Fruit fly (Drosophila melanogaster) whole organism, embryonic: ENCODE data around the gene CG3632.

ENCODE experiments used
- ATbp ChIP-seq: fragments of 200-800 bp; sonication (Bioruptor generic); optimal IDR thresholded peaks from 2 replicates; lab custom pipeline; 2017; ENCODE audit warnings: missing biosample characterization, mild to moderate bottlenecking, missing genetic modification characterization, missing genetic modification reagents
- Ada2b ChIP-seq: fragments of 200-800 bp; sonication (Bioruptor generic); IDR thresholded peaks from 2 replicates; pipeline ENCODE4 v1.3.6; 2022; ENCODE audit warnings: missing biosample characterization, missing genetic modification characterization
- Atf-2 ChIP-seq: fragments of 200-800 bp; sonication (Bioruptor generic); optimal IDR thresholded peaks from 2 replicates; lab custom pipeline; 2016; ENCODE audit warnings: missing biosample characterization, missing genetic modification characterization
- CG10462 ChIP-seq: fragments of 200-800 bp; sonication (Bioruptor generic); optimal IDR thresholded peaks from 2 replicates; lab custom pipeline; 2016; ENCODE audit warnings: missing biosample characterization, missing genetic modification characterization
- CG11456 ChIP-seq: fragments of 200-800 bp; sonication (Bioruptor generic); IDR thresholded peaks from 3 replicates; pipeline ENCODE4 v1.3.6; 2022; ENCODE audit warnings: missing biosample characterization, missing genetic modification characterization
- CG11695 ChIP-seq: fragments of 200-800 bp; sonication (Bioruptor generic); IDR thresholded peaks from 3 replicates; pipeline ENCODE4 v1.3.6; 2022; ENCODE audit warnings: missing biosample characterization, missing genetic modification characterization
- CG15514 ChIP-seq: fragments of 200-800 bp; sonication (Bioruptor generic); optimal IDR thresholded peaks from 3 replicates; lab custom pipeline; 2017; ENCODE audit warnings: missing biosample characterization, missing genetic modification characterization, mild to moderate bottlenecking, moderate library complexity, missing genetic modification reagents
- CG1603 ChIP-seq: fragments of 200-800 bp; sonication (Bioruptor generic); optimal IDR thresholded peaks from 2 replicates; lab custom pipeline; 2019; ENCODE audit warnings: missing biosample characterization, mild to moderate bottlenecking, missing genetic modification characterization, moderate library complexity
- CG16813 ChIP-seq: fragments of 200-800 bp; sonication (Bioruptor generic); IDR thresholded peaks from 3 replicates; pipeline ENCODE4 v1.3.6; 2022; ENCODE audit warnings: missing biosample characterization, missing genetic modification characterization; ENCODE audit not compliant: partially characterized antibody
- CG17328 ChIP-seq: fragments of 200-800 bp; sonication (Bioruptor generic); IDR thresholded peaks from 2 replicates; pipeline ENCODE4 v1.3.6; 2022; ENCODE audit warnings: missing biosample characterization, missing genetic modification characterization
- CG17612 ChIP-seq: fragments of 200-800 bp; sonication (Bioruptor generic); IDR thresholded peaks from 2 replicates; pipeline ENCODE4 v1.3.6; 2022; ENCODE audit warnings: missing biosample characterization, missing genetic modification characterization
- CG18262 ChIP-seq: fragments of 200-800 bp; optimal IDR thresholded peaks from 3 replicates; lab custom pipeline; 2019; ENCODE audit warnings: missing biosample characterization, mild to moderate bottlenecking, missing genetic modification characterization, moderate library complexity
- CG18476 ChIP-seq: fragments of 200-800 bp; sonication (Bioruptor generic); optimal IDR thresholded peaks from 2 replicates; lab custom pipeline; 2016; ENCODE audit warnings: missing biosample characterization, mild to moderate bottlenecking, missing genetic modification characterization
- CG2116 ChIP-seq: fragments of 200-800 bp; sonication (Bioruptor generic); optimal IDR thresholded peaks from 3 replicates; lab custom pipeline; 2018; ENCODE audit warnings: missing biosample characterization, mild to moderate bottlenecking, missing genetic modification characterization
- CG3065 ChIP-seq: fragments of 200-800 bp; sonication (Bioruptor generic); optimal IDR thresholded peaks from 2 replicates; lab custom pipeline; 2016; ENCODE audit warnings: missing biosample characterization, missing genetic modification characterization
- CG32767 ChIP-seq: fragments of 200-800 bp; sonication (Bioruptor generic); IDR thresholded peaks from 2 replicates; pipeline ENCODE4 v1.3.6; 2022; ENCODE audit warnings: missing biosample characterization, missing genetic modification characterization
- CG32772 ChIP-seq: fragments of 200-800 bp; sonication (Bioruptor generic); IDR thresholded peaks from 2 replicates; pipeline ENCODE4 v1.3.6; 2022; ENCODE audit warnings: missing biosample characterization, missing genetic modification characterization
- CG34224 ChIP-seq: fragments of 200-800 bp; sonication (Bioruptor generic); IDR thresholded peaks from 3 replicates; pipeline ENCODE4 v1.3.6; 2022; ENCODE audit warnings: missing biosample characterization, missing genetic modification characterization; ENCODE audit not compliant: partially characterized antibody
- CG4328 ChIP-seq: fragments of 200-800 bp; sonication (Bioruptor generic); optimal IDR thresholded peaks from 3 replicates; lab custom pipeline; 2017; ENCODE audit warnings: missing biosample characterization, missing genetic modification reagents, missing genetic modification characterization
- CG4424 ChIP-seq: fragments of 200-800 bp; sonication (Bioruptor generic); optimal IDR thresholded peaks from 3 replicates; lab custom pipeline; 2016; ENCODE audit warnings: missing biosample characterization, missing genetic modification characterization
- CG5245 ChIP-seq: fragments of 200-800 bp; sonication (Bioruptor generic); optimal IDR thresholded peaks from 3 replicates; lab custom pipeline; 2016; ENCODE audit warnings: missing biosample characterization, missing genetic modification characterization
- CG7271 ChIP-seq: fragments of 200-800 bp; sonication (Bioruptor generic); optimal IDR thresholded peaks from 2 replicates; lab custom pipeline; 2018; ENCODE audit warnings: missing biosample characterization, mild to moderate bottlenecking, missing genetic modification characterization, moderate library complexity
- CG9609 ChIP-seq: fragments of 200-800 bp; sonication (Bioruptor generic); optimal IDR thresholded peaks from 3 replicates; lab custom pipeline; 2016; ENCODE audit warnings: missing biosample characterization, missing genetic modification characterization
- Chrac-16 ChIP-seq: fragments of 200-800 bp; sonication (Bioruptor generic); optimal IDR thresholded peaks from 3 replicates; lab custom pipeline; 2016; ENCODE audit warnings: missing biosample characterization, missing genetic modification characterization
- Dll ChIP-seq: fragments of 200-800 bp; sonication (Bioruptor generic); IDR thresholded peaks from 4 replicates; pipeline ENCODE4 v1.3.6; 2022; ENCODE audit warnings: missing biosample characterization, missing genetic modification characterization; ENCODE audit not compliant: partially characterized antibody
- Dp ChIP-seq: fragments of 200-800 bp; sonication (Bioruptor generic); optimal IDR thresholded peaks from 2 replicates; lab custom pipeline; 2018; ENCODE audit warnings: missing biosample characterization, mild to moderate bottlenecking, missing genetic modification characterization, moderate library complexity
- Ets97D ChIP-seq: fragments of 200-800 bp; sonication (Bioruptor generic); optimal IDR thresholded peaks from 3 replicates; lab custom pipeline; 2016; ENCODE audit warnings: missing biosample characterization, missing genetic modification characterization
- Fer1 ChIP-seq: fragments of 200-800 bp; sonication (Bioruptor generic); optimal IDR thresholded peaks from 2 replicates; lab custom pipeline; 2017; ENCODE audit warnings: missing biosample characterization, mild to moderate bottlenecking, missing genetic modification characterization
- Gsc ChIP-seq: fragments of 200-800 bp; sonication (Bioruptor generic); IDR thresholded peaks from 2 replicates; pipeline ENCODE4 v1.3.6; 2022; ENCODE audit warnings: missing biosample characterization, missing genetic modification characterization
- Mrtf ChIP-seq: fragments of 200-800 bp; sonication (Bioruptor generic); IDR thresholded peaks from 3 replicates; pipeline ENCODE4 v1.3.6; 2022; ENCODE audit warnings: missing biosample characterization, missing genetic modification characterization
- NFAT ChIP-seq: fragments of 200-800 bp; sonication (Bioruptor generic); IDR thresholded peaks from 2 replicates; pipeline ENCODE4 v1.3.6; 2022; ENCODE audit warnings: missing biosample characterization, missing genetic modification characterization
- Nf-YB ChIP-seq: fragments of 200-800 bp; sonication (Bioruptor generic); optimal IDR thresholded peaks from 3 replicates; lab custom pipeline; 2019; ENCODE audit warnings: missing biosample characterization, mild to moderate bottlenecking, missing genetic modification characterization, moderate library complexity
- Scr ChIP-seq: fragments of 200-800 bp; sonication (Bioruptor generic); IDR thresholded peaks from 2 replicates; pipeline ENCODE4 v1.3.6; 2022; ENCODE audit warnings: missing biosample characterization, missing genetic modification characterization; ENCODE audit not compliant: partially characterized antibody
- Sry-δ ChIP-seq: fragments of 200-800 bp; sonication (Bioruptor generic); optimal IDR thresholded peaks from 2 replicates; lab custom pipeline; 2016; ENCODE audit warnings: missing biosample characterization, missing genetic modification characterization
- Xbp1 ChIP-seq: fragments of 200-800 bp; sonication (Bioruptor generic); optimal IDR thresholded peaks from 3 replicates; lab custom pipeline; 2016; ENCODE audit warnings: missing biosample characterization, mild to moderate bottlenecking, missing genetic modification characterization
- amos ChIP-seq: fragments of 200-800 bp; sonication (Bioruptor generic); IDR thresholded peaks from 2 replicates; pipeline ENCODE4 v1.3.6; 2022; ENCODE audit warnings: missing biosample characterization, missing genetic modification characterization; ENCODE audit not compliant: partially characterized antibody
- ase ChIP-seq: fragments of 200-800 bp; sonication (Bioruptor generic); IDR thresholded peaks from 3 replicates; pipeline ENCODE4 v1.3.6; 2022; ENCODE audit warnings: missing biosample characterization, missing genetic modification characterization
- chif ChIP-seq, 2 experiments: fragments of 200-800 bp; sonication (Bioruptor generic); optimal IDR thresholded peaks; 3 replicates each; lab custom pipeline; 2016; ENCODE audit warnings: missing biosample characterization in 2 of 2, missing genetic modification characterization in 2 of 2
- ci ChIP-seq: fragments of 200-800 bp; sonication (Bioruptor generic); IDR thresholded peaks from 3 replicates; pipeline ENCODE4 v1.3.6; 2022; ENCODE audit warnings: missing biosample characterization, missing genetic modification characterization
- cwo ChIP-seq: fragments of 200-800 bp; sonication (Bioruptor generic); optimal IDR thresholded peaks from 3 replicates; lab custom pipeline; 2017; ENCODE audit warnings: missing biosample characterization, missing genetic modification characterization, mild to moderate bottlenecking, moderate library complexity, missing genetic modification reagents
- pfk ChIP-seq: fragments of 200-800 bp; sonication (Bioruptor generic); optimal IDR thresholded peaks from 2 replicates; lab custom pipeline; 2018; ENCODE audit warnings: missing biosample characterization, mild to moderate bottlenecking, missing genetic modification characterization, moderate library complexity
- pzg ChIP-seq: fragments of 200-800 bp; sonication (Bioruptor generic); optimal IDR thresholded peaks from 3 replicates; lab custom pipeline; 2018; ENCODE audit warnings: missing biosample characterization, mild to moderate bottlenecking, missing genetic modification characterization, moderate library complexity
- run ChIP-seq: fragments of 200-800 bp; sonication (Bioruptor generic); optimal IDR thresholded peaks from 3 replicates; lab custom pipeline; 2018; ENCODE audit warnings: missing biosample characterization, mild to moderate bottlenecking, missing genetic modification characterization
- sc ChIP-seq, 3 experiments: fragments of >200 bp in 2 of 3; fragments of 200-800 bp in 1 of 3; sonication (Bioruptor generic) in 1 of 3; optimal IDR thresholded peaks; 2 replicates in 2 of 3; 3 replicates in 1 of 3; lab custom pipeline; 2017; ENCODE audit warnings: mild to moderate bottlenecking in 1 of 3, missing biosample characterization in 1 of 3, missing genetic modification characterization in 1 of 3, missing genetic modification reagents in 1 of 3
- sisA ChIP-seq: fragments of 200-800 bp; sonication (Bioruptor generic); IDR thresholded peaks from 2 replicates; pipeline ENCODE4 v1.3.6; 2022; ENCODE audit warnings: missing biosample characterization, missing genetic modification characterization
- unc-4 ChIP-seq: fragments of 200-800 bp; sonication (Bioruptor generic); IDR thresholded peaks from 2 replicates; pipeline ENCODE4 v1.3.6; 2022; ENCODE audit warnings: missing biosample characterization, missing genetic modification characterization; ENCODE audit not compliant: partially characterized antibody
- zfh1 ChIP-seq: fragments of 200-800 bp; sonication (Bioruptor generic); IDR thresholded peaks from 3 replicates; pipeline ENCODE4 v1.3.6; 2022; ENCODE audit warnings: missing biosample characterization, missing genetic modification characterization

The CG3632 gene

dm6 chrX:16320197-16320921, 23.9 kb downstream of the CG3632 start, which contains the start of gene Cyp1 (continued):
- peak; percentile 70; the same call in 2 of the 3 replicates for TF ChIP-seq zfh1 (GFP tag; lab: Robert Waterston, UW)
- no peak; the same call in 1 of the 2 replicates for TF ChIP-seq CG32767 (GFP tag; lab: Robert Waterston, UW)
- TF ChIP-seq pzg (GFP tag; lab: Kevin White, UChicago): peak; percentile 80
- TF ChIP-seq NFAT (GFP tag; lab: Robert Waterston, UW): peak; percentile 73; the same call in 1 of the 2 replicates
- no peak for TF ChIP-seq CG11695 (GFP tag; lab: Robert Waterston, UW)
- peak; percentile 19 for TF ChIP-seq CG7271 (tag; lab: Kevin White, UChicago)
- no peak for TF ChIP-seq Atf-2 (GFP tag; lab: Kevin White, UChicago)
- peak; percentile 90 for TF ChIP-seq amos (GFP tag; lab: Robert Waterston, UW)
- TF ChIP-seq Nf-YB (GFP tag; lab: Kevin White, UChicago): no peak

DNA sequence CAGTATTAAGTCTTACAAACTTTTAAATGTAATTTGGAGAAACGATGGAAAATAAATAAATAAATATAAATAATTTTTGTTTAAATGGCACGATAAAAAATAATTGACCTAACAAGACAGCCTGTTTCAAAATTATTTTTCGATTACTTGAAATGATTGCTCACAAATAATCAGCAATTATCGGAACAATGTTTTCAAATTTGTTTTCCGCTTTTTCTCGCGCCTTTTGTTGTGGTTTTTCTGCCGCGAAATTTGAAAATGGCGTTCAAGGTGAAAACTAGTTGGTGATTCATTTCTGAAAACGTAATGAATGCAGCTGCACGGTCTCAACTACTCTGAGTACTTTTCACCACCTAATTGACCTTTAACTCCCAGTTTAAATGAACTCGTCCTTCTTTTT, 24.6 kb downstream of the CG3632 start:
- TF ChIP-seq CG18262: no peak
- TF ChIP-seq CG11456 (GFP tag; lab: Robert Waterston, UW): no peak
- TF ChIP-seq Dll: 0 out of 4 replicates have a peak, but pooled peaks have one; percentile 16
- peak; percentile 11 for TF ChIP-seq run (tag; lab: Kevin White, UChicago)
- TF ChIP-seq Sry-δ (GFP tag; lab: Kevin White, UChicago): peak; percentile 1
- TF ChIP-seq ase: no peak
- peak; percentile 51 for TF ChIP-seq Ets97D (GFP tag; lab: Kevin White, UChicago)
- peak; percentile 93 for TF ChIP-seq CG15514
- no peak for TF ChIP-seq cwo (GFP tag; lab: Kevin White, UChicago)
- no peak for TF ChIP-seq CG4328 (GFP tag; lab: Kevin White, UChicago)
- no peak for TF ChIP-seq CG17328 (GFP tag; lab: Robert Waterston, UW)
- TF ChIP-seq sisA (GFP tag; lab: Robert Waterston, UW): no peak
- no peak for TF ChIP-seq CG10462 (GFP tag; lab: Kevin White, UChicago)
- peak; percentile 25 for TF ChIP-seq Scr (GFP tag; lab: Robert Waterston, UW)
- TF ChIP-seq Chrac-16: no peak
- TF ChIP-seq chif (GFP tag; optimal IDR thresholded peaks at IDR 0.05; lab: Kevin White, UChicago): no peak
- TF ChIP-seq Gsc: no peak
- TF ChIP-seq CG4424 (GFP tag; lab: Kevin White, UChicago): no peak
- TF ChIP-seq CG34224 (GFP tag; lab: Robert Waterston, UW): peak; percentile 27; the same call in 1 of the 3 replicates
- no peak for TF ChIP-seq CG3065
- TF ChIP-seq ci (GFP tag; lab: Robert Waterston, UW): no peak
- no peak for TF ChIP-seq sc (optimal IDR thresholded peaks at IDR 0.05; lab: Kevin White, UChicago)
- no peak for TF ChIP-seq sc (GFP tag; optimal IDR thresholded peaks at IDR 0.05; lab: Kevin White, UChicago)
- TF ChIP-seq ATbp: no peak
- TF ChIP-seq Ada2b (GFP tag; lab: Robert Waterston, UW): no peak
- no peak for TF ChIP-seq CG5245 (GFP tag; lab: Kevin White, UChicago)
- TF ChIP-seq CG32772 (GFP tag; lab: Robert Waterston, UW): no peak
- peak; percentile 32 for TF ChIP-seq CG1603
- TF ChIP-seq pfk (GFP tag; lab: Kevin White, UChicago): peak; percentile 75
- no peak for TF ChIP-seq Mrtf (GFP tag; lab: Robert Waterston, UW)
- TF ChIP-seq Fer1 (GFP tag; lab: Kevin White, UChicago): no peak
- no peak for TF ChIP-seq CG9609 (GFP tag; lab: Kevin White, UChicago)
- TF ChIP-seq CG16813 (GFP tag; lab: Robert Waterston, UW): 0 out of 3 replicates have a peak, but pooled peaks have one; percentile 42
- TF ChIP-seq Dp: peak; percentile 82
- no peak for TF ChIP-seq CG18476 (GFP tag; lab: Kevin White, UChicago)
- no peak for TF ChIP-seq CG17612 (GFP tag; lab: Robert Waterston, UW)
- TF ChIP-seq unc-4 (GFP tag; lab: Robert Waterston, UW): peak; percentile 19; the same call in 1 of the 2 replicates
- no peak for TF ChIP-seq Xbp1
- TF ChIP-seq CG2116: peak; percentile 68
